Fruit fly (Drosophila melanogaster) whole organism, wandering third instar larva: ENCODE data around the gene PGAP2.

Source experiments
- Abd-B ChIP-seq: fragments of >200 bp; optimal IDR thresholded peaks from 2 replicates; lab custom pipeline; 2017; ENCODE audit warnings: missing biosample characterization, missing genetic modification characterization
- CG32264 ChIP-seq: fragments of 200-800 bp; sonication (Bioruptor generic); optimal IDR thresholded peaks from 2 replicates; lab custom pipeline; 2016; ENCODE audit warnings: missing biosample characterization, missing genetic modification characterization
- Hr83 ChIP-seq: fragments of 200-300 bp; sonication (Bioruptor generic); optimal IDR thresholded peaks from 2 replicates; lab custom pipeline; 2016; ENCODE audit warnings: missing biosample characterization, mild to moderate bottlenecking, missing genetic modification characterization, moderate library complexity; ENCODE audit not compliant: poor library complexity, severe bottlenecking
- N ChIP-seq: fragments of >200 bp; optimal IDR thresholded peaks from 2 replicates; lab custom pipeline; 2018; ENCODE audit warnings: missing biosample characterization, missing external identifiers, missing genetic modification characterization
- OdsH ChIP-seq: fragments of 200-800 bp; sonication (Bioruptor generic); optimal IDR thresholded peaks from 2 replicates; lab custom pipeline; 2016; ENCODE audit warnings: missing biosample characterization, mild to moderate bottlenecking, missing genetic modification characterization
- dsf ChIP-seq: sonication (Bioruptor generic); optimal IDR thresholded peaks from 2 replicates; lab custom pipeline; 2016; ENCODE audit warnings: missing biosample characterization, missing genetic modification characterization, borderline replicate concordance
- lola ChIP-seq: fragments of >200 bp; optimal IDR thresholded peaks from 2 replicates; lab custom pipeline; 2017; ENCODE audit warnings: missing biosample characterization, missing genetic modification characterization
- pan ChIP-seq: fragments of >200 bp; optimal IDR thresholded peaks from 2 replicates; lab custom pipeline; 2017
- psq ChIP-seq: fragments of 200-800 bp; sonication (Bioruptor generic); optimal IDR thresholded peaks from 3 replicates; lab custom pipeline; 2017; ENCODE audit warnings: missing biosample characterization, mild to moderate bottlenecking, missing genetic modification characterization, moderate library complexity
- sage ChIP-seq: fragments of 200-800 bp; sonication (Bioruptor generic); optimal IDR thresholded peaks from 2 replicates; lab custom pipeline; 2016; ENCODE audit warnings: missing biosample characterization, mild to moderate bottlenecking, missing genetic modification characterization
- usp ChIP-seq: fragments of >200 bp; optimal IDR thresholded peaks from 2 replicates; lab custom pipeline; 2017; ENCODE audit warnings: missing biosample characterization, missing genetic modification characterization

DNA sequence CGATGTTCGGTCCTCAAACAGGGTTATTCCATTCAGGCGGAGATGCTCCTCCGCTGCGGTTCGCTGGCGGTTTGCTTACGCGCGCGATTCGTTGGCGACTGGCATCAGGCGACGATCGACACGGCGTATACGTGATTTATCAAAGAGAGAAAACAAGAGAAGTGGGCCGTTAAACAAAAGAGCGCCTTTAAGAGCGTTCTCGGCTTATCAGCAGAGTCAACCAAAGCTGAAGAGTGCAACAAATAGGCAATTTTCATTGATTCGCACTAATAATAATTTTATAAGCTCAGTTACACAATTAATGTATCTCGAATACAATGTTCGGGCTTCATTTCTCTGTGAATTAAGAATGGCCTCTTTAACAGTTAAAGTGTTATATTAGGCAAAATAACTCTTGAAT lies 28.6 kb downstream of the PGAP2 start, which contains the start of gene Pkg21D:
- TF ChIP-seq Hr83 (GFP tag; lab: Kevin White, UChicago) = no peak
- TF ChIP-seq CG32264 = no peak
- TF ChIP-seq N (GFP tag; lab: Kevin White, UChicago) = no peak
- no peak for TF ChIP-seq dsf (GFP tag; lab: Kevin White, UChicago)
- TF ChIP-seq psq = no peak
- TF ChIP-seq sage (GFP tag; lab: Kevin White, UChicago) = no peak
- no peak for TF ChIP-seq Abd-B (GFP tag; lab: Kevin White, UChicago)
- no peak for TF ChIP-seq OdsH (GFP tag; lab: Kevin White, UChicago)
- no peak for TF ChIP-seq pan (lab: Kevin White, UChicago)
- TF ChIP-seq usp (GFP tag; lab: Kevin White, UChicago) = no peak
- no peak for TF ChIP-seq lola
